Worm (Caenorhabditis elegans) whole organism, early embryonic: ENCODE data around the gene T24H7.8.

ENCODE experiments used
- B0310.2 ChIP-seq: sonication (generic microtip); optimal IDR thresholded peaks from 2 replicates; lab custom pipeline; 2016; ENCODE audit warnings: mild to moderate bottlenecking, missing genetic modification characterization, missing compliant biosample characterization
- F13C5.2 ChIP-seq: sonication (generic microtip); optimal IDR thresholded peaks from 2 replicates; lab custom pipeline; 2017; ENCODE audit warnings: mild to moderate bottlenecking, missing genetic modification characterization, inconsistent platforms, missing compliant biosample characterization
- aly-1 ChIP-seq: sonication (generic microtip); optimal IDR thresholded peaks from 2 replicates; lab custom pipeline; 2016; ENCODE audit warnings: missing genetic modification characterization, missing compliant biosample characterization
- ama-1 ChIP-seq: fragments of 150-350 bp; optimal IDR thresholded peaks from 2 replicates; lab custom pipeline; 2014
- ceh-13 ChIP-seq: fragments of 200-800 bp; sonication (Bioruptor generic); optimal IDR thresholded peaks from 2 replicates; lab custom pipeline; 2018; ENCODE audit warnings: mild to moderate bottlenecking, missing genetic modification characterization, missing compliant biosample characterization
- ceh-36 ChIP-seq: sonication (generic microtip); optimal IDR thresholded peaks from 2 replicates; lab custom pipeline; 2016; ENCODE audit warnings: missing genetic modification characterization, inconsistent platforms, missing compliant biosample characterization
- ets-7 ChIP-seq: sonication (generic microtip); optimal IDR thresholded peaks from 2 replicates; lab custom pipeline; 2016; ENCODE audit warnings: missing genotype, missing genetic modification characterization, missing compliant biosample characterization
- flt-1 ChIP-seq: fragments of 200-800 bp; sonication (Bioruptor generic); IDR thresholded peaks from 2 replicates; pipeline ENCODE4 v1.3.6; 2022; ENCODE audit warnings: missing genetic modification characterization, missing compliant biosample characterization
- hmbx-1 ChIP-seq: sonication (generic microtip); optimal IDR thresholded peaks from 2 replicates; lab custom pipeline; 2016; ENCODE audit warnings: mild to moderate bottlenecking, missing genetic modification characterization, missing compliant biosample characterization
- hmg-4 ChIP-seq: fragments of 200-800 bp; sonication (Bioruptor generic); optimal IDR thresholded peaks from 2 replicates; lab custom pipeline; 2018; ENCODE audit warnings: mild to moderate bottlenecking, missing genetic modification characterization, missing compliant biosample characterization
- hnd-1 ChIP-seq: sonication (generic microtip); optimal IDR thresholded peaks from 2 replicates; lab custom pipeline; 2016; ENCODE audit warnings: missing genetic modification characterization, missing compliant biosample characterization
- pes-1 ChIP-seq: fragments of 200-800 bp; sonication (Bioruptor generic); IDR thresholded peaks from 2 replicates; pipeline ENCODE4 v1.3.6; 2022; ENCODE audit warnings: missing genetic modification reagents, missing genetic modification characterization, missing compliant biosample characterization
- scrt-1 ChIP-seq: fragments of 200-800 bp; sonication (Bioruptor generic); IDR thresholded peaks from 2 replicates; pipeline ENCODE4 v1.3.6; 2022; ENCODE audit warnings: missing genetic modification characterization, missing compliant biosample characterization
- sea-1 ChIP-seq: fragments of 200-800 bp; sonication (Bioruptor generic); conservative IDR thresholded peaks from 2 replicates; pipeline ENCODE4 v1.3.6; 2022; ENCODE audit warnings: missing genetic modification characterization, missing compliant biosample characterization
- tbx-11 ChIP-seq: fragments of 200-800 bp; sonication (Bioruptor generic); IDR thresholded peaks from 2 replicates; pipeline ENCODE4 v1.3.6; 2022; ENCODE audit warnings: missing genetic modification characterization, missing compliant biosample characterization
- tbx-37 ChIP-seq: fragments of 200-800 bp; sonication (Bioruptor generic); conservative IDR thresholded peaks from 2 replicates; pipeline ENCODE4 v1.3.6; 2022; ENCODE audit warnings: missing genetic modification reagents, missing genetic modification characterization, missing compliant biosample characterization
- tra-4 ChIP-seq: sonication (generic microtip); optimal IDR thresholded peaks from 2 replicates; lab custom pipeline; 2017; ENCODE audit warnings: missing genetic modification characterization, missing compliant biosample characterization

T24H7.8 gene

DNA sequence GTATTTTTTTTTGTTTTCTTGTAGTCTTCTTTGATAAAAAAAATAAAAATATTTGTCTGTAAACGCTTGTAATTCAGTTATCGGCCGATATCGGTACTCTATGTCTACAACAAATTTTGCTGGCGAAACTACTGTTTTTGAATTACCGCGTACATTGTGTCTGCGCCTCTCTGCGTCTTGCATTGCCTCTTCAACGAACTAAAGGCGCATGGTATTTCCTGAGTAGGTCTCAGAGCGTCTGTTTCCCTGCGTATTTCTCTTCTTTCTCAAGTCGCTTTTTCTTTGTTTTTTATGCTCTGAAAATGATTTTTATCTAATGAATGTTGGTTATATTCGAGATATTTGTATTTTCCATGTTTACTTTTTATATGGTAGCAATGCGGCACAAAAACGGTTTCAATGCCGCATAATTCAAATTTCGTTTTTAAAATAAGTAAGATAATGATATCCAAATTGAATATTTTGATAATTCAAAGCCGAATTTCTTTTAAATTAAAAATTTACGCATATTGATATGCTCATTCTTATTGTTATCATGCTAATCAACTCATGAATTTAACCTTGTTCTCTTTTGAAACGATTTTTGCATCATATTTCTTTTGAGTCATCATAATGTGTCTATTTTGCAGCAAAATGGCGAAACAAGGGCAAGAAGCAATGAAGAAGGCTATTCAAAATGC, 9.1 kb downstream of the T24H7.8 start, which contains the start of gene phb-2:
Gene phb-2, plus strand, starts transcription at position 630 of the 680 bp plus-strand sequence.
- no peak for TF ChIP-seq hmbx-1 (tag; lab: Kevin White, UChicago)
- TF ChIP-seq aly-1 (tag; lab: Kevin White, UChicago): peak; percentile 7
- peak; percentile 39 for TF ChIP-seq F13C5.2 (tag; lab: Kevin White, UChicago)
- no peak for TF ChIP-seq ets-7 (tag; lab: Kevin White, UChicago)

DNA sequence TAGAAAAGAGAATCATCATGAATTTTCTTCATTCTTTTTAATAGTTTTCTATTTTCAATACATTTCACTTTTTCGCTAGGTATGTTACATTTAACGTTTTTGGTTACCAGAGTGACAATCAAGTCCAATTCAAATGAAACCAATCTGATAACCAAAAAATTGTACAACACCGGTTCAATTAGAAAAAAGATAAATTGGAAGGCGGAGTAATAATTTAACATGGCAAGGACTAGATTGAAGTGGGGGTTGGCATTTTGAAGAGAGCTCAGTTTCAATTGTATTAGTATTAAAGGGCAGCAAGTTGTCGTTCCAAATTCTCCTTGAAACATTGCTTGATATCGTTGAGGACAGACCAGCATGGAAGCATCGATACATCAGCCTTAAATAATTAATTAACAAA, 10.8 kb downstream of the T24H7.8 start:
- TF ChIP-seq sea-1 (GFP tag; lab: Robert Waterston, UW): no peak
- TF ChIP-seq hmbx-1 (tag; lab: Kevin White, UChicago): no peak
- TF ChIP-seq pes-1 (GFP tag; lab: Robert Waterston, UW): no peak
- no peak for TF ChIP-seq ama-1 (lab: Kevin White, UChicago)
- TF ChIP-seq ets-7 (tag; lab: Kevin White, UChicago): no peak
- no peak for TF ChIP-seq ceh-36
- TF ChIP-seq ceh-13 (GFP tag; lab: Kevin White, UChicago): no peak

DNA sequence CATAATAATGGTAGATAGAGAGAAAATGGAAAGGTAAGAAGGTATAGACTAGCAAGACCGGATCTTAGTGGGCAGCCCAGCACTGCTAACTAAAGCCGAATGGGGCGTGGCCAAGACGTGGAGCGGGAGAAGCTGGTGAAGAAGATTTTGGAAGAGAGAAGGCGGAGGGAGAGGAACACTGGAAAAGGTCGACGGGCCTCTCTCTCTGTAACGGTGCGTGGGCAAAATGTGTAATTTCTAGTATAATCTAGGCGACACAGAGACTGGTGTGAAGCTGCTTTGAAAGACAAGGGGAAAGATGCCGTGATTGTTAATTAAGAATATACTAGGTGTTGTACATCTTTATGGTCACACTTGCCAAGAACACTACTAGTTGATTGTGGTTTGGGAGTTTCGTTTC, 14.2 kb downstream of the T24H7.8 start, which contains the start of gene F13H8.5:
Gene F13H8.5, minus strand, starts transcription at position 101 of the 400 bp plus-strand sequence.
- TF ChIP-seq ets-7 (tag; lab: Kevin White, UChicago) (no peak), sea-1 (GFP tag; lab: Robert Waterston, UW) (no peak), ceh-36 (no peak), ceh-13 (GFP tag; lab: Kevin White, UChicago) (no peak), scrt-1 (GFP tag; lab: Robert Waterston, UW) (no peak), hmbx-1 (tag; lab: Kevin White, UChicago) (no peak), tra-4 (no peak), pes-1 (GFP tag; lab: Robert Waterston, UW) (no peak), tbx-11 (GFP tag; lab: Robert Waterston, UW) (no peak), ama-1 (lab: Kevin White, UChicago) (no peak), flt-1 (no peak), hmg-4 (GFP tag; lab: Kevin White, UChicago) (no peak), tbx-37 (GFP tag; lab: Robert Waterston, UW) (no peak), hnd-1 (tag; lab: Kevin White, UChicago) (no peak), B0310.2 (tag; lab: Kevin White, UChicago) (no peak), aly-1 (tag; lab: Kevin White, UChicago) (no peak), F13C5.2 (tag; lab: Kevin White, UChicago) (no peak)

DNA sequence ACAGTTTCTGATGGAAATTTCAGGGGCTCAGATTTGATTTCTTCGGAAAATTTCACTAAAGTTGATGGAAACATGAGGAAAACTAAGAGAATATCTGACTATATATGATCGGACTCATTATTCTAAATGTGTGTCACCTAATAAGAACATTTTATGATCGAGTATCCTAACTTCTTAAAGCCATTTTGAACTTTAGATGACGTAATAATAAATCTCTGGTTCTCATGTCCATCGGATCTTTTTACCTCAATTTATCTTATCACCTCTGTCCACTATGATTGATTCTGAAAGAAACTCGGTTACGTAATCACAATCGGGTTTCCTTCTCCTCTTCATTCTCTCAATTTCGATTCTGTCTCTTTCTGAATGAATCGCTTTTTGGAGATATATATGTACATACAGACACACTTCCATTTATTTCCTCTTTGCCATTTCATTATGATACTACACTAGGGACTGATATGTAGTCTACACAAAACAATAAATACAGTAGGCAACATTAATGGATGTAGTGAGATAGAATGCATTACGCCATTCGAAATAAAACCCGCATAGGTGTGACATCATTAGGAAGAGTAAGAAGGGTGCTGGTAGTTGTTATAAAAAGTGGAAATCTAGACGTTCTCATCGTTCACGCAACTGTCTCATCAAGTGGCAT, 15.5 kb downstream of the T24H7.8 start:
- TF ChIP-seq ama-1 (lab: Kevin White, UChicago): no peak
- no peak for TF ChIP-seq sea-1 (GFP tag; lab: Robert Waterston, UW)
- TF ChIP-seq B0310.2 (tag; lab: Kevin White, UChicago): no peak
- no peak for TF ChIP-seq F13C5.2 (tag; lab: Kevin White, UChicago)
- no peak for TF ChIP-seq ets-7 (tag; lab: Kevin White, UChicago)
- TF ChIP-seq ceh-36: no peak
- no peak for TF ChIP-seq tra-4
- no peak for TF ChIP-seq tbx-11 (GFP tag; lab: Robert Waterston, UW)
- no peak for TF ChIP-seq tbx-37 (GFP tag; lab: Robert Waterston, UW)
- TF ChIP-seq flt-1: no peak
- no peak for TF ChIP-seq hmg-4 (GFP tag; lab: Kevin White, UChicago)
- no peak for TF ChIP-seq ceh-13 (GFP tag; lab: Kevin White, UChicago)
- TF ChIP-seq pes-1 (GFP tag; lab: Robert Waterston, UW): no peak
- TF ChIP-seq aly-1 (tag; lab: Kevin White, UChicago): no peak

DNA sequence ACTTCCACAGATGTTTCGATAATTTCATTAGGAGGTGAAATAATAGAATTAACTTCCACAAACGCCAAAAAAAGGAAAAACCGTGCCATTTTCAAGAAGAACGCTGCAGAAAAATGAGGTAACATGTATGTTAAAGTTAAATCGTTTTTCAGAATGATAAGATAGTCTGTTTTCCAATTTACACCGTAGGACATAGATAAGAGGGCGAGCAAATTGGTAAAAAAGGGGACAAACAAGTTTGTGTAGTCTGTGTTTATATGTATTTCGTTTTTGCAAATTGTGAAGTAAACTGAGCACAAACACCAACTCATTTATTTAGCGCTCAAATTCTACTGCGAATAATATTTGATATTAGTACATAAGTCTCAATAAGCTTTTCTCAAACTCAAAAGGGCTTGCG, 18.0 kb downstream of the T24H7.8 start, which contains the start of gene F13H8.11:
Gene F13H8.11, minus strand, starts transcription at position 155 of the 400 bp plus-strand sequence.
- TF ChIP-seq sea-1 (GFP tag; lab: Robert Waterston, UW): no peak
- TF ChIP-seq hmbx-1 (tag; lab: Kevin White, UChicago): no peak
- TF ChIP-seq flt-1: no peak
- no peak for TF ChIP-seq hnd-1 (tag; lab: Kevin White, UChicago)
- TF ChIP-seq F13C5.2 (tag; lab: Kevin White, UChicago): no peak
- no peak for TF ChIP-seq hmg-4 (GFP tag; lab: Kevin White, UChicago)
- no peak for TF ChIP-seq tbx-37 (GFP tag; lab: Robert Waterston, UW)
- TF ChIP-seq pes-1 (GFP tag; lab: Robert Waterston, UW): no peak
- no peak for TF ChIP-seq scrt-1 (GFP tag; lab: Robert Waterston, UW)
- no peak for TF ChIP-seq tbx-11 (GFP tag; lab: Robert Waterston, UW)
- no peak for TF ChIP-seq ceh-36
- TF ChIP-seq ama-1 (lab: Kevin White, UChicago): no peak
- no peak for TF ChIP-seq ceh-13 (GFP tag; lab: Kevin White, UChicago)
- no peak for TF ChIP-seq ets-7 (tag; lab: Kevin White, UChicago)
- no peak for TF ChIP-seq B0310.2 (tag; lab: Kevin White, UChicago)
- no peak for TF ChIP-seq tra-4
- TF ChIP-seq aly-1 (tag; lab: Kevin White, UChicago): no peak

DNA sequence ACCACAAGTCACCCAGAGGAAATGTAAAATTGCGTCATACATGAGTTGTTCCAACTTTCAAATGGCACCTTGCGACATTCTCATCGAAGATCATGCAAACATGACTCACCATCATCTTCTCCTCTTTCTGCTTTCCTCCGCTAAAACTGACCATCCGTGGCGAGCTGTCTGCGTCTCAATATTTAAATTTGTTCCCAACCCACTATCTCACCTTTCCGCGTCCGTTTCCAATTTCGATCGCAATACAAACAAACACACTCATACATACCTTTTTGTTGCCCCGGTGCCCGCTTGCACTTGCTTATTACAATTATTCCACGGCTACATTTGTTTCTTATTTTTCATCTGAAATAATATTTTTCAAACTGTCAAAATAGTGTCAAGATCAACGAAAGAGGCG, 18.8 kb downstream of the T24H7.8 start, which contains the start of gene nmgp-1:
Gene nmgp-1, plus strand, starts transcription at position 174 of the 400 bp plus-strand sequence.
- TF ChIP-seq F13C5.2 (tag; lab: Kevin White, UChicago): no peak
- no peak for TF ChIP-seq aly-1 (tag; lab: Kevin White, UChicago)
- no peak for TF ChIP-seq scrt-1 (GFP tag; lab: Robert Waterston, UW)
- no peak for TF ChIP-seq ama-1 (lab: Kevin White, UChicago)
- no peak for TF ChIP-seq tra-4
- no peak for TF ChIP-seq tbx-11 (GFP tag; lab: Robert Waterston, UW)
- TF ChIP-seq ceh-13 (GFP tag; lab: Kevin White, UChicago): no peak
- no peak for TF ChIP-seq hnd-1 (tag; lab: Kevin White, UChicago)
- TF ChIP-seq hmg-4 (GFP tag; lab: Kevin White, UChicago): no peak
- no peak for TF ChIP-seq flt-1
- TF ChIP-seq B0310.2 (tag; lab: Kevin White, UChicago): no peak
- TF ChIP-seq hmbx-1 (tag; lab: Kevin White, UChicago): no peak
- TF ChIP-seq tbx-37 (GFP tag; lab: Robert Waterston, UW): no peak
- no peak for TF ChIP-seq ets-7 (tag; lab: Kevin White, UChicago)
- no peak for TF ChIP-seq sea-1 (GFP tag; lab: Robert Waterston, UW)
- TF ChIP-seq pes-1 (GFP tag; lab: Robert Waterston, UW): no peak
- TF ChIP-seq ceh-36: no peak
